Fruit fly (Drosophila melanogaster): ENCODE measurements around the gene CG13455.

dm6 chr3L:15516440-15516839 is 20.1 kb downstream of the CG13455 start:
- no peak for TF ChIP-seq CG8478 (optimal IDR thresholded peaks at IDR 0.05)
- TF ChIP-seq CTCF (optimal IDR thresholded peaks at IDR 0.05) = no peak
